Fruit fly (Drosophila melanogaster) whole organism, embryonic: ENCODE data around the gene CG4577.

Source experiments
- CG10274 ChIP-seq: fragments of 200-800 bp; sonication (Bioruptor generic); optimal IDR thresholded peaks from 3 replicates; lab custom pipeline; 2017; ENCODE audit warnings: missing biosample characterization, mild to moderate bottlenecking, missing genetic modification characterization
- CG10366 ChIP-seq: fragments of 200-800 bp; sonication (Bioruptor generic); IDR thresholded peaks from 2 replicates; pipeline ENCODE4 v1.3.6; 2022; ENCODE audit warnings: missing biosample characterization, missing genetic modification characterization
- CG10654 ChIP-seq: fragments of 200-800 bp; sonication (Bioruptor generic); optimal IDR thresholded peaks from 2 replicates; lab custom pipeline; 2016; ENCODE audit warnings: missing biosample characterization, missing genetic modification characterization
- CG10959 ChIP-seq: fragments of 200-800 bp; sonication (Bioruptor generic); IDR thresholded peaks from 2 replicates; pipeline ENCODE4 v1.3.6; 2022; ENCODE audit warnings: missing biosample characterization, missing genetic modification characterization
- CG13424 ChIP-seq: fragments of 200-800 bp; sonication (Bioruptor generic); optimal IDR thresholded peaks from 2 replicates; lab custom pipeline; 2019; ENCODE audit warnings: missing biosample characterization, mild to moderate bottlenecking, missing genetic modification characterization, moderate library complexity
- CG15269 ChIP-seq: fragments of 200-800 bp; sonication (Bioruptor generic); optimal IDR thresholded peaks from 2 replicates; lab custom pipeline; 2018; ENCODE audit warnings: missing biosample characterization, mild to moderate bottlenecking, missing genetic modification characterization, moderate library complexity
- CG15514 ChIP-seq: fragments of 200-800 bp; sonication (Bioruptor generic); optimal IDR thresholded peaks from 3 replicates; lab custom pipeline; 2017; ENCODE audit warnings: missing biosample characterization, missing genetic modification characterization, mild to moderate bottlenecking, moderate library complexity, missing genetic modification reagents
- CG15696 ChIP-seq: fragments of 200-800 bp; sonication (Bioruptor generic); optimal IDR thresholded peaks from 2 replicates; lab custom pipeline; 2019; ENCODE audit warnings: missing biosample characterization, mild to moderate bottlenecking, missing genetic modification characterization, moderate library complexity
- CG17361 ChIP-seq: fragments of 200-800 bp; sonication (Bioruptor generic); IDR thresholded peaks from 3 replicates; pipeline ENCODE4 v1.3.6; 2022; ENCODE audit warnings: missing biosample characterization, missing genetic modification characterization
- CG17385 ChIP-seq: fragments of 200-800 bp; sonication (Bioruptor generic); optimal IDR thresholded peaks from 3 replicates; lab custom pipeline; 2018; ENCODE audit warnings: missing biosample characterization, mild to moderate bottlenecking, missing genetic modification characterization
- CG17802 ChIP-seq: fragments of 200-800 bp; sonication (Bioruptor generic); optimal IDR thresholded peaks from 2 replicates; lab custom pipeline; 2018; ENCODE audit warnings: missing biosample characterization, mild to moderate bottlenecking, missing genetic modification characterization, moderate library complexity
- CG2120 ChIP-seq: fragments of 200-800 bp; sonication (Bioruptor generic); optimal IDR thresholded peaks from 3 replicates; lab custom pipeline; 2016; ENCODE audit warnings: missing biosample characterization, missing genetic modification characterization
- CG2129 ChIP-seq: fragments of 200-800 bp; sonication (Bioruptor generic); IDR thresholded peaks from 2 replicates; pipeline ENCODE4 v1.3.6; 2022; ENCODE audit warnings: missing biosample characterization, missing genetic modification characterization; ENCODE audit not compliant: partially characterized antibody
- CG2875 ChIP-seq: fragments of 200-800 bp; sonication (Bioruptor generic); optimal IDR thresholded peaks from 2 replicates; lab custom pipeline; 2017; ENCODE audit warnings: missing biosample characterization, mild to moderate bottlenecking, missing genetic modification characterization, missing genetic modification reagents
- CG31224 ChIP-seq: fragments of 200-800 bp; sonication (Bioruptor generic); IDR thresholded peaks from 2 replicates; pipeline ENCODE4 v1.3.6; 2022; ENCODE audit warnings: missing biosample characterization, missing genetic modification characterization
- CG32767 ChIP-seq: fragments of 200-800 bp; sonication (Bioruptor generic); IDR thresholded peaks from 2 replicates; pipeline ENCODE4 v1.3.6; 2022; ENCODE audit warnings: missing biosample characterization, missing genetic modification characterization
- CG34422 ChIP-seq: fragments of 200-800 bp; sonication (Bioruptor generic); IDR thresholded peaks from 3 replicates; pipeline ENCODE4 v1.3.6; 2022; ENCODE audit warnings: missing biosample characterization, missing genetic modification characterization
- CG3838 ChIP-seq: fragments of 200-800 bp; sonication (Bioruptor generic); optimal IDR thresholded peaks from 3 replicates; lab custom pipeline; 2016; ENCODE audit warnings: missing biosample characterization, missing genetic modification characterization
- CG5180 ChIP-seq: fragments of 200-800 bp; sonication (Bioruptor generic); optimal IDR thresholded peaks from 3 replicates; lab custom pipeline; 2017; ENCODE audit warnings: missing biosample characterization, missing genetic modification characterization, mild to moderate bottlenecking, moderate library complexity, missing genetic modification reagents
- CG6791 ChIP-seq: fragments of 200-800 bp; sonication (Bioruptor generic); IDR thresholded peaks from 3 replicates; pipeline ENCODE4 v1.3.6; 2022; ENCODE audit warnings: missing biosample characterization, missing genetic modification characterization; ENCODE audit not compliant: partially characterized antibody
- CG7357 ChIP-seq: fragments of 200-800 bp; sonication (Bioruptor generic); IDR thresholded peaks from 3 replicates; pipeline ENCODE4 v1.3.6; 2022; ENCODE audit warnings: missing biosample characterization, missing genetic modification characterization
- CG7372 ChIP-seq: fragments of 200-800 bp; sonication (Bioruptor generic); IDR thresholded peaks from 2 replicates; pipeline ENCODE4 v1.3.6; 2022; ENCODE audit warnings: missing biosample characterization, missing genetic modification characterization
- Dll ChIP-seq: fragments of 200-800 bp; sonication (Bioruptor generic); IDR thresholded peaks from 4 replicates; pipeline ENCODE4 v1.3.6; 2022; ENCODE audit warnings: missing biosample characterization, missing genetic modification characterization; ENCODE audit not compliant: partially characterized antibody
- Doc3 ChIP-seq: fragments of 200-800 bp; sonication (Bioruptor generic); IDR thresholded peaks from 3 replicates; pipeline ENCODE4 v1.3.6; 2022; ENCODE audit warnings: missing biosample characterization, missing genetic modification characterization; ENCODE audit not compliant: partially characterized antibody
- ERR ChIP-seq: fragments of 200-800 bp; sonication (Bioruptor generic); optimal IDR thresholded peaks from 2 replicates; lab custom pipeline; 2016; ENCODE audit warnings: missing biosample characterization, missing genetic modification characterization
- Elba2 ChIP-seq: fragments of 200-800 bp; sonication (Bioruptor generic); optimal IDR thresholded peaks from 3 replicates; lab custom pipeline; 2016; ENCODE audit warnings: missing biosample characterization, missing genetic modification characterization
- H2.0 ChIP-seq: fragments of 200-800 bp; sonication (Bioruptor generic); IDR thresholded peaks from 2 replicates; pipeline ENCODE4 v1.3.6; 2022; ENCODE audit warnings: missing biosample characterization, missing genetic modification characterization
- MTF-1 ChIP-seq: fragments of 200-800 bp; sonication (Bioruptor generic); optimal IDR thresholded peaks from 2 replicates; lab custom pipeline; 2018; ENCODE audit warnings: missing biosample characterization, mild to moderate bottlenecking, missing genetic modification characterization, borderline replicate concordance
- Mrtf ChIP-seq: fragments of 200-800 bp; sonication (Bioruptor generic); IDR thresholded peaks from 3 replicates; pipeline ENCODE4 v1.3.6; 2022; ENCODE audit warnings: missing biosample characterization, missing genetic modification characterization
- NC2β ChIP-seq: fragments of 200-800 bp; sonication (Bioruptor generic); optimal IDR thresholded peaks from 2 replicates; lab custom pipeline; 2016; ENCODE audit warnings: missing biosample characterization, missing genetic modification characterization
- ab ChIP-seq: fragments of 200-800 bp; sonication (Bioruptor generic); optimal IDR thresholded peaks from 2 replicates; lab custom pipeline; 2016; ENCODE audit warnings: missing biosample characterization, missing genetic modification characterization
- ato ChIP-seq: fragments of 200-800 bp; sonication (Bioruptor generic); IDR thresholded peaks from 2 replicates; pipeline ENCODE4 v1.3.6; 2022; ENCODE audit warnings: missing biosample characterization, missing genetic modification characterization; ENCODE audit not compliant: partially characterized antibody
- az2 ChIP-seq: fragments of 200-800 bp; sonication (Bioruptor generic); optimal IDR thresholded peaks from 3 replicates; lab custom pipeline; 2016; ENCODE audit warnings: missing biosample characterization, missing genetic modification characterization
- bab2 ChIP-seq: fragments of 200-800 bp; sonication (Bioruptor generic); optimal IDR thresholded peaks from 2 replicates; lab custom pipeline; 2016; ENCODE audit warnings: missing biosample characterization, missing genetic modification characterization
- bsh ChIP-seq, 2 experiments: fragments of 200-800 bp; sonication (Bioruptor generic); optimal IDR thresholded peaks; 2 replicates each; lab custom pipeline; 2017 to 2018; ENCODE audit warnings: mild to moderate bottlenecking in 2 of 2, missing biosample characterization in 2 of 2, missing genetic modification characterization in 2 of 2, moderate library complexity in 1 of 2
- corto ChIP-seq: fragments of 200-800 bp; sonication (Bioruptor generic); optimal IDR thresholded peaks from 2 replicates; lab custom pipeline; 2016; ENCODE audit warnings: missing biosample characterization, mild to moderate bottlenecking, missing genetic modification characterization, moderate library complexity
- disco-r ChIP-seq: fragments of 200-800 bp; sonication (Bioruptor generic); optimal IDR thresholded peaks from 2 replicates; lab custom pipeline; 2016; ENCODE audit warnings: missing biosample characterization, missing genetic modification characterization
- dysf ChIP-seq: fragments of 200-800 bp; sonication (Bioruptor generic); IDR thresholded peaks from 3 replicates; pipeline ENCODE4 v1.3.6; 2022; ENCODE audit warnings: missing biosample characterization, missing genetic modification characterization
- esg ChIP-seq: fragments of 200-800 bp; sonication (Bioruptor generic); conservative IDR thresholded peaks from 2 replicates; pipeline ENCODE4 v1.3.6; 2022; ENCODE audit warnings: missing biosample characterization, missing genetic modification characterization
- ftz-f1 ChIP-seq: fragments of 200-800 bp; sonication (Bioruptor generic); optimal IDR thresholded peaks from 2 replicates; lab custom pipeline; 2016; ENCODE audit warnings: missing biosample characterization, missing genetic modification characterization
- gcm2 ChIP-seq: fragments of 200-800 bp; sonication (Bioruptor generic); optimal IDR thresholded peaks from 2 replicates; lab custom pipeline; 2016; ENCODE audit warnings: missing biosample characterization, missing genetic modification characterization
- gsb-n ChIP-seq: fragments of 200-800 bp; sonication (Bioruptor generic); optimal IDR thresholded peaks from 3 replicates; lab custom pipeline; 2018; ENCODE audit warnings: missing biosample characterization, mild to moderate bottlenecking, missing genetic modification characterization
- hbn ChIP-seq: fragments of 200-800 bp; sonication (Bioruptor generic); IDR thresholded peaks from 2 replicates; pipeline ENCODE4 v1.3.6; 2022; ENCODE audit warnings: missing biosample characterization, missing genetic modification characterization; ENCODE audit not compliant: partially characterized antibody
- nerfin-1 ChIP-seq: fragments of 200-800 bp; sonication (Bioruptor generic); optimal IDR thresholded peaks from 3 replicates; lab custom pipeline; 2019; ENCODE audit warnings: missing biosample characterization, mild to moderate bottlenecking, missing genetic modification characterization, moderate library complexity
- oc ChIP-seq: fragments of 200-800 bp; sonication (Bioruptor generic); optimal IDR thresholded peaks from 2 replicates; lab custom pipeline; 2018; ENCODE audit warnings: missing biosample characterization, mild to moderate bottlenecking, missing genetic modification characterization, moderate library complexity
- pum ChIP-seq: fragments of 200-800 bp; sonication (Bioruptor generic); optimal IDR thresholded peaks from 2 replicates; lab custom pipeline; 2016; ENCODE audit warnings: missing biosample characterization, missing genetic modification characterization
- salm ChIP-seq: fragments of 200-800 bp; sonication (Bioruptor generic); optimal IDR thresholded peaks from 2 replicates; lab custom pipeline; 2018; ENCODE audit warnings: missing biosample characterization, mild to moderate bottlenecking, missing genetic modification characterization
- sc ChIP-seq, 3 experiments: fragments of >200 bp in 2 of 3; fragments of 200-800 bp in 1 of 3; sonication (Bioruptor generic) in 1 of 3; optimal IDR thresholded peaks; 2 replicates in 2 of 3; 3 replicates in 1 of 3; lab custom pipeline; 2017; ENCODE audit warnings: mild to moderate bottlenecking in 1 of 3, missing biosample characterization in 1 of 3, missing genetic modification characterization in 1 of 3, missing genetic modification reagents in 1 of 3
- sens ChIP-seq: fragments of 200-800 bp; sonication (Bioruptor generic); peaks from one replicate; lab custom pipeline; 2016; ENCODE audit warnings: missing biosample characterization, missing genetic modification characterization
- tx ChIP-seq: fragments of 200-800 bp; sonication (Bioruptor generic); optimal IDR thresholded peaks from 2 replicates; lab custom pipeline; 2016; ENCODE audit warnings: missing biosample characterization, missing genetic modification characterization

CG4577 gene

dm6 chr2L:1142730-1143281, 8.3 kb downstream of the CG4577 start, which contains the start of gene MFS3 (continued):
- TF ChIP-seq MTF-1 (GFP tag; lab: Kevin White, UChicago) (peak; percentile 51), az2 (GFP tag; lab: Kevin White, UChicago) (no peak), CG10959 (no peak), CG13424 (tag; lab: Kevin White, UChicago) (no peak), CG6791 (GFP tag; lab: Robert Waterston, UW) (0 out of 3 replicates have a peak, but pooled peaks have one; percentile 38), dysf (GFP tag; lab: Robert Waterston, UW) (0 out of 3 replicates have a peak, but pooled peaks have one; percentile 22), CG32767 (GFP tag; lab: Robert Waterston, UW) (no peak), ftz-f1 (GFP tag; lab: Kevin White, UChicago) (no peak), CG15696 (tag; lab: Kevin White, UChicago) (no peak), CG2120 (peak; percentile 18), CG17385 (GFP tag; lab: Kevin White, UChicago) (peak; percentile 40), CG5180 (peak; percentile 3), CG17361 (GFP tag; lab: Robert Waterston, UW) (peak; percentile 22; the same call in 1 of the 3 replicates), CG7372 (GFP tag; lab: Robert Waterston, UW) (no peak), Doc3 (GFP tag; lab: Robert Waterston, UW) (no peak), Dll (GFP tag; lab: Robert Waterston, UW) (no peak), CG34422 (GFP tag; lab: Robert Waterston, UW) (no peak), CG10654 (GFP tag; lab: Kevin White, UChicago) (no peak), CG7357 (GFP tag; lab: Robert Waterston, UW) (no peak), corto (GFP tag; lab: Kevin White, UChicago) (no peak), disco-r (no peak), oc (tag; lab: Kevin White, UChicago) (no peak), salm (no peak), H2.0 (GFP tag; lab: Robert Waterston, UW) (no peak), ERR (GFP tag; lab: Kevin White, UChicago) (no peak), esg (no peak), hbn (no peak), CG17802 (tag; lab: Kevin White, UChicago) (no peak), sc (optimal IDR thresholded peaks at IDR 0.05; lab: Kevin White, UChicago) (no peak), sc (GFP tag; optimal IDR thresholded peaks at IDR 0.05; lab: Kevin White, UChicago) (no peak), ato (GFP tag; lab: Robert Waterston, UW) (no peak), nerfin-1 (tag; lab: Kevin White, UChicago) (no peak), Elba2 (GFP tag; lab: Kevin White, UChicago) (no peak), CG15269 (no peak), CG31224 (GFP tag; lab: Robert Waterston, UW) (no peak), CG2129 (no peak), tx (GFP tag; lab: Kevin White, UChicago) (no peak), pum (GFP tag; lab: Kevin White, UChicago) (no peak), ab (no peak), bab2 (GFP tag; lab: Kevin White, UChicago) (no peak), CG10274 (GFP tag; lab: Kevin White, UChicago) (no peak), NC2β (GFP tag; lab: Kevin White, UChicago) (peak; percentile 19), CG3838 (GFP tag; lab: Kevin White, UChicago) (no peak), CG2875 (peak; percentile 18), gsb-n (tag; lab: Kevin White, UChicago) (no peak), gcm2 (GFP tag; lab: Kevin White, UChicago) (no peak), CG10366 (GFP tag; lab: Robert Waterston, UW) (no peak), sens (GFP tag; lab: Kevin White, UChicago) (peak; percentile 57), CG15514 (GFP tag; lab: Kevin White, UChicago) (peak; percentile 76), Mrtf (GFP tag; lab: Robert Waterston, UW) (no peak), bsh (GFP tag; optimal IDR thresholded peaks at IDR 0.05; lab: Kevin White, UChicago) (no peak)
